Worm (Caenorhabditis elegans) whole organism, L2 larva: ENCODE measurements around the gene F37C4.5.

Source experiments
- C34F6.9 ChIP-seq: fragments of 150-350 bp; optimal IDR thresholded peaks from 2 replicates; lab custom pipeline; 2014; ENCODE audit warnings: missing biosample characterization, missing genetic modification characterization
- F13H6.1 ChIP-seq: sonication (generic microtip); optimal IDR thresholded peaks from 2 replicates; lab custom pipeline; 2016; ENCODE audit warnings: missing genetic modification characterization, missing compliant biosample characterization
- R02D3.7 ChIP-seq: fragments of 150-350 bp; optimal IDR thresholded peaks from 2 replicates; lab custom pipeline; 2014; ENCODE audit warnings: missing biosample characterization, missing genetic modification characterization
- Y55F3AM.14 ChIP-seq: fragments of 200-800 bp; sonication (Bioruptor generic); optimal IDR thresholded peaks from 2 replicates; lab custom pipeline; 2018; ENCODE audit warnings: mild to moderate bottlenecking, missing genetic modification characterization, missing compliant biosample characterization
- alr-1 ChIP-seq: fragments of 150-350 bp; optimal IDR thresholded peaks from 2 replicates; lab custom pipeline; 2014; ENCODE audit warnings: missing biosample characterization, missing genetic modification characterization
- ama-1 ChIP-seq: fragments of 150-350 bp; optimal IDR thresholded peaks from 2 replicates; lab custom pipeline; 2018; ENCODE audit warnings: inconsistent platforms
- blmp-1 ChIP-seq: sonication (generic microtip); optimal IDR thresholded peaks from 2 replicates; lab custom pipeline; 2017; ENCODE audit warnings: missing genetic modification characterization, mild to moderate bottlenecking, missing compliant biosample characterization, antibody characterized with exemption, moderate library complexity; ENCODE audit not compliant: insufficient read depth
- ceh-16 ChIP-seq: fragments of 150-350 bp; optimal IDR thresholded peaks from 2 replicates; lab custom pipeline; 2014; ENCODE audit warnings: missing biosample characterization, missing genetic modification characterization
- dmd-4 ChIP-seq: sonication (generic microtip); optimal IDR thresholded peaks from 2 replicates; lab custom pipeline; 2017; ENCODE audit warnings: missing biosample characterization, missing genetic modification characterization
- egl-27 ChIP-seq: sonication (generic microtip); optimal IDR thresholded peaks from 3 replicates; lab custom pipeline; 2017; ENCODE audit warnings: missing biosample characterization, missing genetic modification reagents, missing genetic modification characterization
- elt-1 ChIP-seq: fragments of 150-350 bp; optimal IDR thresholded peaks from 2 replicates; lab custom pipeline; 2014; ENCODE audit warnings: missing biosample characterization, missing genetic modification characterization
- elt-3 ChIP-seq: sonication (generic microtip); optimal IDR thresholded peaks from 2 replicates; lab custom pipeline; 2017; ENCODE audit warnings: missing biosample characterization, missing genetic modification characterization
- fos-1 ChIP-seq: fragments of 150-350 bp; optimal IDR thresholded peaks from 2 replicates; lab custom pipeline; 2014; ENCODE audit warnings: missing biosample characterization, missing genetic modification characterization
- gmeb-1 ChIP-seq: fragments of 150-350 bp; optimal IDR thresholded peaks from 2 replicates; lab custom pipeline; 2014; ENCODE audit warnings: missing biosample characterization, missing genetic modification characterization
- lin-11 ChIP-seq: fragments of 150-350 bp; sonication (generic microtip); optimal IDR thresholded peaks from 2 replicates; lab custom pipeline; 2014; ENCODE audit warnings: missing biosample characterization, missing genetic modification characterization, inconsistent platforms, mixed read lengths
- lin-13 ChIP-seq: fragments of 150-350 bp; optimal IDR thresholded peaks from 2 replicates; lab custom pipeline; 2014; ENCODE audit warnings: missing biosample characterization, missing genetic modification reagents, missing genetic modification characterization
- lin-39 ChIP-seq: fragments of 150-350 bp; optimal IDR thresholded peaks from 2 replicates; lab custom pipeline; 2014; ENCODE audit warnings: missing biosample characterization, missing genetic modification reagents, missing genetic modification characterization
- lsy-2 ChIP-seq, 2 experiments: fragments of 150-350 bp in 1 of 2; sonication (generic microtip) in 1 of 2; optimal IDR thresholded peaks; 2 replicates each; lab custom pipeline; 2014 to 2017; ENCODE audit warnings: missing biosample characterization in 2 of 2, missing genetic modification characterization in 2 of 2
- mab-5 ChIP-seq: fragments of 150-350 bp; optimal IDR thresholded peaks from 2 replicates; lab custom pipeline; 2014; ENCODE audit warnings: missing biosample characterization, missing genetic modification characterization
- mbf-1 ChIP-seq: sonication (generic microtip); optimal IDR thresholded peaks from 2 replicates; lab custom pipeline; 2017; ENCODE audit warnings: missing biosample characterization, missing genetic modification characterization
- mdl-1 ChIP-seq, 2 experiments: fragments of 150-350 bp in 1 of 2; sonication (generic microtip) in 1 of 2; optimal IDR thresholded peaks; 2 replicates each; lab custom pipeline; 2017; ENCODE audit warnings: missing biosample characterization in 2 of 2, missing genetic modification characterization in 2 of 2
- nhr-11 ChIP-seq: fragments of 150-350 bp; optimal IDR thresholded peaks from 2 replicates; lab custom pipeline; 2014; ENCODE audit warnings: missing biosample characterization, missing genetic modification characterization
- nhr-12 ChIP-seq: fragments of 150-350 bp; optimal IDR thresholded peaks from 2 replicates; lab custom pipeline; 2014; ENCODE audit warnings: missing biosample characterization, missing genetic modification characterization
- nhr-129 ChIP-seq: fragments of 150-350 bp; optimal IDR thresholded peaks from 2 replicates; lab custom pipeline; 2014; ENCODE audit warnings: missing biosample characterization, missing genetic modification characterization
- nhr-21 ChIP-seq: fragments of 150-350 bp; optimal IDR thresholded peaks from 2 replicates; lab custom pipeline; 2014; ENCODE audit warnings: missing biosample characterization, missing genetic modification characterization
- nhr-237 ChIP-seq: fragments of 150-350 bp; optimal IDR thresholded peaks from 2 replicates; lab custom pipeline; 2014; ENCODE audit warnings: missing biosample characterization, missing genetic modification characterization
- nhr-25 ChIP-seq: fragments of 150-350 bp; sonication (generic microtip); optimal IDR thresholded peaks from 3 replicates; lab custom pipeline; 2014; ENCODE audit warnings: missing biosample characterization, missing genetic modification characterization
- nhr-6 ChIP-seq: fragments of 150-350 bp; optimal IDR thresholded peaks from 2 replicates; lab custom pipeline; 2014; ENCODE audit warnings: missing biosample characterization, missing genetic modification characterization
- nhr-77 ChIP-seq: fragments of 150-350 bp; optimal IDR thresholded peaks from 2 replicates; lab custom pipeline; 2014; ENCODE audit warnings: missing biosample characterization, missing genetic modification characterization
- sem-4 ChIP-seq: fragments of 150-350 bp; optimal IDR thresholded peaks from 2 replicates; lab custom pipeline; 2014; ENCODE audit warnings: missing biosample characterization, missing genetic modification reagents, missing genetic modification characterization
- skn-1 ChIP-seq: sonication (generic microtip); optimal IDR thresholded peaks from 2 replicates; lab custom pipeline; 2017; ENCODE audit warnings: missing biosample characterization, missing genetic modification characterization
- sma-3 ChIP-seq: sonication (generic microtip); optimal IDR thresholded peaks from 2 replicates; lab custom pipeline; 2016; ENCODE audit warnings: missing genetic modification reagents, missing genetic modification characterization, missing compliant biosample characterization
- sma-9 ChIP-seq, 2 experiments: fragments of 150-350 bp in 1 of 2; sonication (generic microtip) in 1 of 2; optimal IDR thresholded peaks; 2 replicates each; lab custom pipeline; 2014 to 2016; ENCODE audit warnings: missing genetic modification characterization in 2 of 2, mild to moderate bottlenecking in 1 of 2, missing biosample characterization in 1 of 2, missing compliant biosample characterization in 1 of 2, missing genetic modification reagents in 1 of 2, moderate library complexity in 1 of 2
- snpc-4 ChIP-seq: fragments of 150-350 bp; optimal IDR thresholded peaks from 2 replicates; lab custom pipeline; 2014; ENCODE audit warnings: missing biosample characterization, missing genetic modification characterization
- unc-39 ChIP-seq: fragments of 150-350 bp; optimal IDR thresholded peaks from 2 replicates; lab custom pipeline; 2014; ENCODE audit warnings: missing biosample characterization, missing genetic modification characterization
- unc-55 ChIP-seq: fragments of 150-350 bp; sonication (generic microtip); optimal IDR thresholded peaks from 3 replicates; lab custom pipeline; 2014; ENCODE audit warnings: missing biosample characterization, missing genetic modification reagents, missing genetic modification characterization
- zag-1 ChIP-seq: fragments of 150-350 bp; optimal IDR thresholded peaks from 2 replicates; lab custom pipeline; 2014; ENCODE audit warnings: missing biosample characterization, missing genetic modification characterization
- ztf-1 ChIP-seq: fragments of 200-800 bp; sonication (Bioruptor generic); conservative IDR thresholded peaks from 2 replicates; pipeline ENCODE4 v1.3.6; 2022; ENCODE audit warnings: missing genetic modification characterization, missing compliant biosample characterization

The F37C4.5 gene

ce11 chrIV:3832040-3832439 lies 41.6 kb downstream of the F37C4.5 start:
- no peak for TF ChIP-seq nhr-21 (tag; lab: Kevin White, UChicago)
- TF ChIP-seq nhr-6 (tag; lab: Kevin White, UChicago), result no peak
- TF ChIP-seq snpc-4, result no peak
- no peak for TF ChIP-seq sem-4 (tag; lab: Kevin White, UChicago)
- no peak for TF ChIP-seq R02D3.7 (tag; lab: Kevin White, UChicago)
- TF ChIP-seq egl-27 (tag; lab: Kevin White, UChicago), result no peak
- TF ChIP-seq dmd-4, result no peak
- TF ChIP-seq nhr-237 (tag; lab: Kevin White, UChicago), result no peak
- no peak for TF ChIP-seq nhr-77 (tag; lab: Kevin White, UChicago)
- TF ChIP-seq fos-1 (tag; lab: Kevin White, UChicago), result no peak
- TF ChIP-seq lin-39 (tag; lab: Kevin White, UChicago), result no peak
- TF ChIP-seq nhr-11 (tag; lab: Kevin White, UChicago), result no peak
- no peak for TF ChIP-seq ztf-1 (GFP tag; lab: Robert Waterston, UW)
- TF ChIP-seq C34F6.9, result no peak
- TF ChIP-seq blmp-1 (tag; lab: Kevin White, UChicago), result no peak
- TF ChIP-seq sma-3 (GFP tag; lab: Kevin White, UChicago), result no peak
- no peak for TF ChIP-seq nhr-129 (tag; lab: Kevin White, UChicago)
- TF ChIP-seq ceh-16, result no peak

- TF ChIP-seq blmp-1 (tag; lab: Kevin White, UChicago) (peak; percentile 16), mdl-1 (tag; optimal IDR thresholded peaks at IDR 0.05; lab: Kevin White, UChicago) (no peak)
These were observed 45.9 kb downstream of the F37C4.5 start for ce11 chrIV:3827724-3828123.

- TF ChIP-seq ztf-1 (GFP tag; lab: Robert Waterston, UW), result no peak
- TF ChIP-seq nhr-21 (tag; lab: Kevin White, UChicago), result no peak
- no peak for TF ChIP-seq dmd-4
- TF ChIP-seq mbf-1 (tag; lab: Kevin White, UChicago), result no peak
- TF ChIP-seq F13H6.1 (tag; lab: Kevin White, UChicago), result no peak
- TF ChIP-seq nhr-129 (tag; lab: Kevin White, UChicago), result no peak
- no peak for TF ChIP-seq nhr-25 (tag; lab: Kevin White, UChicago)
- TF ChIP-seq fos-1 (tag; lab: Kevin White, UChicago), result no peak
- TF ChIP-seq mdl-1 (tag; optimal IDR thresholded peaks at IDR 0.05; lab: Kevin White, UChicago), result no peak
- no peak for TF ChIP-seq skn-1
- no peak for TF ChIP-seq elt-1 (tag; lab: Kevin White, UChicago)
- no peak for TF ChIP-seq sem-4 (tag; lab: Kevin White, UChicago)
- TF ChIP-seq ceh-16, result no peak
- TF ChIP-seq unc-55 (GFP tag; lab: Kevin White, UChicago), result no peak
- no peak for TF ChIP-seq Y55F3AM.14
These were observed 46.9 kb downstream of the F37C4.5 start, which contains the start of gene F28F9.3 for ce11 chrIV:3826590-3827128. F28F9.3 (plus strand) TSS chrIV:3826890.

- TF ChIP-seq ama-1, result no peak
- TF ChIP-seq nhr-11 (tag; lab: Kevin White, UChicago), result no peak
- TF ChIP-seq unc-55 (GFP tag; lab: Kevin White, UChicago), result no peak
- no peak for TF ChIP-seq zag-1
- TF ChIP-seq elt-3 (tag; lab: Kevin White, UChicago), result no peak
- no peak for TF ChIP-seq nhr-12
- TF ChIP-seq sma-9 (GFP tag; optimal IDR thresholded peaks at IDR 0.05; lab: Kevin White, UChicago), result no peak
- TF ChIP-seq sma-9 (tag; optimal IDR thresholded peaks at IDR 0.05; lab: Kevin White, UChicago), result no peak
- no peak for TF ChIP-seq egl-27 (tag; lab: Kevin White, UChicago)
- TF ChIP-seq lin-13 (GFP tag; lab: Kevin White, UChicago), result no peak
- no peak for TF ChIP-seq snpc-4
- TF ChIP-seq alr-1, result no peak
- no peak for TF ChIP-seq dmd-4
- TF ChIP-seq ztf-1 (GFP tag; lab: Robert Waterston, UW), result no peak
- no peak for TF ChIP-seq lsy-2 (tag; optimal IDR thresholded peaks at IDR 0.05; lab: Kevin White, UChicago)
These were observed 48.2 kb downstream of the F37C4.5 start for ce11 chrIV:3825388-3825787.

DNA sequence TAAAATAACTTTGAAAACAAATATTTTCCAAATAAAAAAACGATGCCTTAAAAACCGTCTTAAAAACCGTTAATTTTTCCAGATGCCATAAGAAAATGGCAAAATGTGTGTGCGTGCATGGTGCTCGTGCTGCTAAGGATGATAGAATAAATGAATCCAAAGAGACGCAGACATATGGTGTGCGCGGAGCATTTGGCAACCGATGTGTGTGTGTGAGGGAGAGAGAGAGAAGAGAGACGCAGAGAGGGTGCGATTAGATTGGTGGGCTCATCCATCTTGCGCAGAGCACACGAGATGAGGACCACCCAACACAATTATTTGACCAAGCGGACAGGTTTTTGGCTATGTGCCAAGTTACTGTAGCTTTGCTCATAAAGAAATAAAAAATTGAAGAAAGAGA lies 48.9 kb downstream of the F37C4.5 start:
- TF ChIP-seq unc-55 (GFP tag; lab: Kevin White, UChicago) (peak; percentile 56), nhr-12 (no peak), C34F6.9 (peak; percentile 50), elt-1 (tag; lab: Kevin White, UChicago) (no peak), lin-39 (tag; lab: Kevin White, UChicago) (peak; percentile 67), lin-11 (no peak), nhr-129 (tag; lab: Kevin White, UChicago) (peak; percentile 29), mab-5 (tag; lab: Kevin White, UChicago) (peak; percentile 66), unc-39 (tag; lab: Kevin White, UChicago) (no peak), mdl-1 (tag; optimal IDR thresholded peaks at IDR 0.05; lab: Kevin White, UChicago) (peak; percentile 27 to 35), F13H6.1 (tag; lab: Kevin White, UChicago) (peak; percentile 29), gmeb-1 (tag; lab: Kevin White, UChicago) (no peak), lsy-2 (tag; optimal IDR thresholded peaks at IDR 0.05; lab: Kevin White, UChicago) (peak in 1 of 2 experiments; percentile 8), zag-1 (peak; percentile 57)
